Worm (Caenorhabditis elegans) whole organism, late embryonic: ENCODE results near the gene T16A1.2.
A peak's percentile ranks its signal among the peaks of the same experiment; 100 is the strongest.

ENCODE experiments used
- C08G9.2 ChIP-seq: sonication (generic microtip); optimal IDR thresholded peaks from 2 replicates; lab custom pipeline; 2016; ENCODE audit warnings: mild to moderate bottlenecking, missing genetic modification characterization, moderate library complexity, missing compliant biosample characterization
- F13H6.1 ChIP-seq: sonication (generic microtip); optimal IDR thresholded peaks from 2 replicates; lab custom pipeline; 2016; ENCODE audit warnings: missing genetic modification characterization, missing compliant biosample characterization
- K02D7.2 ChIP-seq: sonication (generic microtip); optimal IDR thresholded peaks from 2 replicates; lab custom pipeline; 2017; ENCODE audit warnings: mild to moderate bottlenecking, missing genetic modification characterization, missing compliant biosample characterization
- K09A11.1 ChIP-seq: sonication (generic microtip); optimal IDR thresholded peaks from 2 replicates; lab custom pipeline; 2017; ENCODE audit warnings: antibody characterized with exemption, mild to moderate bottlenecking, missing genetic modification characterization, missing compliant biosample characterization; ENCODE audit not compliant: insufficient read depth
- T23F11.4 ChIP-seq: fragments of 200-800 bp; sonication (Bioruptor generic); optimal IDR thresholded peaks from 2 replicates; lab custom pipeline; 2018; ENCODE audit warnings: mild to moderate bottlenecking, missing genetic modification characterization, missing compliant biosample characterization
- ceh-19 ChIP-seq: fragments of 200-800 bp; sonication (Bioruptor generic); optimal IDR thresholded peaks from 2 replicates; lab custom pipeline; 2018; ENCODE audit warnings: mild to moderate bottlenecking, missing genetic modification characterization, missing compliant biosample characterization
- ceh-2 ChIP-seq: sonication (generic microtip); optimal IDR thresholded peaks from 2 replicates; lab custom pipeline; 2016; ENCODE audit warnings: missing genotype, missing genetic modification characterization, missing compliant biosample characterization
- ceh-30 ChIP-seq: fragments of 150-350 bp; optimal IDR thresholded peaks from 2 replicates; lab custom pipeline; 2014; ENCODE audit warnings: missing biosample characterization, missing genetic modification characterization
- ceh-45 ChIP-seq: fragments of 200-800 bp; sonication (Bioruptor generic); IDR thresholded peaks from 2 replicates; pipeline ENCODE4 v1.3.6; 2022; ENCODE audit warnings: missing genetic modification reagents, missing genetic modification characterization, missing compliant biosample characterization
- ceh-48 ChIP-seq: sonication (generic microtip); optimal IDR thresholded peaks from 2 replicates; lab custom pipeline; 2016; ENCODE audit warnings: missing genetic modification characterization, inconsistent platforms, missing compliant biosample characterization
- ceh-9 ChIP-seq: sonication (generic microtip); optimal IDR thresholded peaks from 2 replicates; lab custom pipeline; 2016; ENCODE audit warnings: mild to moderate bottlenecking, missing genetic modification characterization, inconsistent platforms, missing compliant biosample characterization
- dmd-4 ChIP-seq: sonication (generic microtip); optimal IDR thresholded peaks from 2 replicates; lab custom pipeline; 2016; ENCODE audit warnings: borderline replicate concordance, missing genetic modification characterization, missing compliant biosample characterization
- elt-2 ChIP-seq: sonication (generic microtip); optimal IDR thresholded peaks from 2 replicates; lab custom pipeline; 2016; ENCODE audit warnings: missing genetic modification reagents, missing genetic modification characterization, missing compliant biosample characterization
- elt-4 ChIP-seq: sonication (generic microtip); optimal IDR thresholded peaks from 2 replicates; lab custom pipeline; 2016; ENCODE audit warnings: missing genetic modification characterization, missing compliant biosample characterization
- eyg-1 ChIP-seq: sonication (generic microtip); optimal IDR thresholded peaks from 2 replicates; lab custom pipeline; 2016; ENCODE audit warnings: missing genotype, missing genetic modification characterization, missing compliant biosample characterization
- fax-1 ChIP-seq: sonication (generic microtip); optimal IDR thresholded peaks from 2 replicates; lab custom pipeline; 2016; ENCODE audit warnings: missing genotype, missing genetic modification characterization, missing compliant biosample characterization
- fkh-10 ChIP-seq: fragments of 150-350 bp; optimal IDR thresholded peaks from 2 replicates; lab custom pipeline; 2014; ENCODE audit warnings: missing biosample characterization, missing genetic modification reagents, missing genetic modification characterization
- fkh-6 ChIP-seq: sonication (generic microtip); optimal IDR thresholded peaks from 2 replicates; lab custom pipeline; 2016; ENCODE audit warnings: missing genetic modification characterization, missing compliant biosample characterization
- gmeb-2 ChIP-seq: sonication (generic microtip); optimal IDR thresholded peaks from 2 replicates; lab custom pipeline; 2016; ENCODE audit warnings: missing genetic modification characterization, inconsistent platforms, missing compliant biosample characterization
- hlh-13 ChIP-seq: fragments of 200-800 bp; sonication (Bioruptor generic); optimal IDR thresholded peaks from 2 replicates; lab custom pipeline; 2018; ENCODE audit warnings: mild to moderate bottlenecking, missing genetic modification characterization, missing compliant biosample characterization
- hlh-15 ChIP-seq: sonication (generic microtip); optimal IDR thresholded peaks from 2 replicates; lab custom pipeline; 2016; ENCODE audit warnings: missing genetic modification characterization, missing compliant biosample characterization
- hlh-30 ChIP-seq: sonication (generic microtip); optimal IDR thresholded peaks from 2 replicates; lab custom pipeline; 2017; ENCODE audit warnings: antibody characterized with exemption, missing genetic modification characterization, missing compliant biosample characterization; ENCODE audit not compliant: insufficient read depth
- hlh-6 ChIP-seq: sonication (generic microtip); optimal IDR thresholded peaks from 2 replicates; lab custom pipeline; 2016; ENCODE audit warnings: missing genotype, missing genetic modification characterization, missing compliant biosample characterization
- hlh-8 ChIP-seq: sonication (generic microtip); optimal IDR thresholded peaks from 2 replicates; lab custom pipeline; 2016; ENCODE audit warnings: missing genotype, missing genetic modification characterization, missing compliant biosample characterization
- lim-6 ChIP-seq: sonication (generic microtip); optimal IDR thresholded peaks from 2 replicates; lab custom pipeline; 2016; ENCODE audit warnings: missing genetic modification characterization, missing compliant biosample characterization
- mec-3 ChIP-seq: sonication (generic microtip); optimal IDR thresholded peaks from 2 replicates; lab custom pipeline; 2016; ENCODE audit warnings: borderline replicate concordance, missing genetic modification characterization, missing compliant biosample characterization
- npax-4 ChIP-seq: sonication (generic microtip); optimal IDR thresholded peaks from 2 replicates; lab custom pipeline; 2016; ENCODE audit warnings: missing genetic modification characterization, missing compliant biosample characterization
- pha-2 ChIP-seq: sonication (generic microtip); optimal IDR thresholded peaks from 2 replicates; lab custom pipeline; 2017; ENCODE audit warnings: mild to moderate bottlenecking, missing genetic modification characterization, missing compliant biosample characterization
- pha-4 ChIP-seq: fragments of 150-350 bp; optimal IDR thresholded peaks from 2 replicates; lab custom pipeline; 2018; ENCODE audit warnings: missing biosample characterization, missing genetic modification reagents, missing genetic modification characterization
- pqm-1 ChIP-seq: sonication (generic microtip); optimal IDR thresholded peaks from 2 replicates; lab custom pipeline; 2016; ENCODE audit warnings: missing genetic modification characterization, missing compliant biosample characterization
- pros-1 ChIP-seq: fragments of 150-350 bp; optimal IDR thresholded peaks from 2 replicates; lab custom pipeline; 2014; ENCODE audit warnings: missing biosample characterization, missing genetic modification reagents, missing genetic modification characterization
- rnt-1 ChIP-seq: sonication (generic microtip); optimal IDR thresholded peaks from 2 replicates; lab custom pipeline; 2016; ENCODE audit warnings: missing genetic modification characterization, missing compliant biosample characterization
- sdc-2 ChIP-seq: sonication (generic microtip); optimal IDR thresholded peaks from 2 replicates; lab custom pipeline; 2016; ENCODE audit warnings: missing genotype, missing genetic modification characterization, missing compliant biosample characterization
- sox-2 ChIP-seq: fragments of 200-800 bp; sonication (Bioruptor generic); IDR thresholded peaks from 2 replicates; pipeline ENCODE4 v1.3.6; 2022; ENCODE audit warnings: missing genetic modification reagents, missing genetic modification characterization, missing compliant biosample characterization
- unc-3 ChIP-seq, 2 experiments: fragments of 200-800 bp in 1 of 2; sonication (Bioruptor generic) in 1 of 2; sonication (generic microtip) in 1 of 2; conservative IDR thresholded peaks in 1 of 2; optimal IDR thresholded peaks in 1 of 2; 2 replicates each; pipeline versions ENCODE4 v1.3.6 to Lab custom; 2016 to 2022; ENCODE audit warnings: missing compliant biosample characterization in 2 of 2, missing genetic modification characterization in 2 of 2, missing genetic modification reagents in 1 of 2
- unc-42 ChIP-seq: sonication (generic microtip); optimal IDR thresholded peaks from 2 replicates; lab custom pipeline; 2016; ENCODE audit warnings: missing genotype, missing genetic modification characterization, missing compliant biosample characterization
- unc-55 ChIP-seq: sonication (generic microtip); optimal IDR thresholded peaks from 2 replicates; lab custom pipeline; 2017; ENCODE audit warnings: missing biosample characterization, missing genetic modification reagents, missing genetic modification characterization
- unc-86 ChIP-seq: sonication (generic microtip); optimal IDR thresholded peaks from 2 replicates; lab custom pipeline; 2016; ENCODE audit warnings: missing genetic modification characterization, missing compliant biosample characterization

The T16A1.2 gene

ce11 chrII:2137235-2137634, 41.8 kb downstream of the T16A1.2 start, which contains the start of gene C40A11.4:
C40A11.4 (plus strand) TSS chrII:2137422.
- TF ChIP-seq ceh-48 (peak; percentile 16), rnt-1 (no peak), pqm-1 (tag; lab: Kevin White, UChicago) (no peak)

DNA sequence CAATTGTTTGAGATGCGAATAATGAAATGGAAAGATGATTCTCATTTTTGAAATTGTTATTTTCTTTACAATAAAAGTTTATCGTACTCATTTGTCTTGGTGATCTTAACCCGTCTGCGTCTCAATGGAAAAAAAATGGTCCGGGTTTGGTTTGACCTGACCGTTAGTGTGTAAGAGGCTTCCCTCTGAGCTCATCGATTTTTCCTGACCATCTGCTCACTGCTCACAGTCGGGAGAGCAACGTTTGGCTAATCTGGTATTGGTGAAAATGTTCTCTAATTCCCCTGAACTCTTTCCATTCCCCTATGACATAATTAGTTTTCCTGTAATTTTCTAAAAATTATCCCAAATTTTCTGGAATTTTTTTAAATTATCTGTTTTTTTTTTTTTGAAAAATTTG, 43.5 kb downstream of the T16A1.2 start:
- TF ChIP-seq gmeb-2 (tag; lab: Kevin White, UChicago) (no peak), K02D7.2 (tag; lab: Kevin White, UChicago) (no peak), F13H6.1 (tag; lab: Kevin White, UChicago) (no peak), pha-2 (tag; lab: Kevin White, UChicago) (no peak), dmd-4 (no peak), ceh-9 (tag; lab: Kevin White, UChicago) (no peak), hlh-30 (tag; lab: Kevin White, UChicago) (no peak), sdc-2 (tag; lab: Kevin White, UChicago) (no peak), lim-6 (tag; lab: Kevin White, UChicago) (no peak), hlh-8 (tag; lab: Kevin White, UChicago) (no peak), fkh-10 (GFP tag; lab: Kevin White, UChicago) (no peak), ceh-19 (no peak), C08G9.2 (tag; lab: Kevin White, UChicago) (no peak), ceh-2 (tag; lab: Kevin White, UChicago) (no peak), unc-55 (GFP tag; lab: Kevin White, UChicago) (no peak), T23F11.4 (GFP tag; lab: Kevin White, UChicago) (no peak), hlh-6 (tag; lab: Kevin White, UChicago) (no peak), ceh-30 (no peak), elt-4 (tag; lab: Kevin White, UChicago) (no peak)

ce11 chrII:2140817-2141216, 45.4 kb downstream of the T16A1.2 start, which contains the start of gene C40A11.3:
C40A11.3 (plus strand) TSS chrII:2141117.
- no peak for TF ChIP-seq K02D7.2 (tag; lab: Kevin White, UChicago)
- TF ChIP-seq elt-2 (tag; lab: Kevin White, UChicago), result no peak
- TF ChIP-seq hlh-6 (tag; lab: Kevin White, UChicago), result no peak
- no peak for TF ChIP-seq unc-42 (tag; lab: Kevin White, UChicago)
- TF ChIP-seq ceh-19, result no peak
- no peak for TF ChIP-seq gmeb-2 (tag; lab: Kevin White, UChicago)
- no peak for TF ChIP-seq ceh-9 (tag; lab: Kevin White, UChicago)
- no peak for TF ChIP-seq sox-2 (GFP tag; lab: Robert Waterston, UW)
- TF ChIP-seq elt-4 (tag; lab: Kevin White, UChicago), result no peak
- TF ChIP-seq C08G9.2 (tag; lab: Kevin White, UChicago), result no peak

ce11 chrII:2145566-2145965, 50.2 kb downstream of the T16A1.2 start, which contains the start of gene C40A11.6:
C40A11.6 (minus strand) TSS chrII:2145666.
- no peak for TF ChIP-seq hlh-13 (GFP tag; lab: Kevin White, UChicago)
- TF ChIP-seq fkh-6 (tag; lab: Kevin White, UChicago), result no peak
- TF ChIP-seq pha-4, result no peak
- TF ChIP-seq unc-86 (tag; lab: Kevin White, UChicago), result no peak
- TF ChIP-seq fax-1 (tag; lab: Kevin White, UChicago), result no peak
- no peak for TF ChIP-seq eyg-1
- TF ChIP-seq fkh-10 (GFP tag; lab: Kevin White, UChicago), result no peak
- no peak for TF ChIP-seq rnt-1
- TF ChIP-seq unc-3 (GFP tag; conservative IDR thresholded peaks at IDR 0.05; lab: Robert Waterston, UW), result no peak
- TF ChIP-seq unc-3 (tag; optimal IDR thresholded peaks at IDR 0.05; lab: Kevin White, UChicago), result no peak
- no peak for TF ChIP-seq hlh-15 (tag; lab: Kevin White, UChicago)
- no peak for TF ChIP-seq ceh-2 (tag; lab: Kevin White, UChicago)
- TF ChIP-seq mec-3 (tag; lab: Kevin White, UChicago), result no peak
- no peak for TF ChIP-seq ceh-45 (GFP tag; lab: Robert Waterston, UW)
- TF ChIP-seq K02D7.2 (tag; lab: Kevin White, UChicago), result no peak
- no peak for TF ChIP-seq K09A11.1 (tag; lab: Kevin White, UChicago)
- TF ChIP-seq pros-1 (tag; lab: Kevin White, UChicago), result no peak
- no peak for TF ChIP-seq npax-4 (tag; lab: Kevin White, UChicago)
- TF ChIP-seq, all 69 proteins: peak for 0
